Worm (Caenorhabditis elegans) whole organism, young adult: ENCODE measurements around the gene srx-116.

Experiments
- B0336.3 ChIP-seq: fragments of 200-800 bp; sonication (Bioruptor generic); IDR thresholded peaks from 2 replicates; pipeline ENCODE4 v1.3.6; 2022; ENCODE audit warnings: missing genetic modification characterization, missing compliant biosample characterization
- F33H1.4 ChIP-seq: fragments of 200-800 bp; sonication (Bioruptor generic); IDR thresholded peaks from 2 replicates; pipeline ENCODE4 v1.3.6; 2022; ENCODE audit warnings: missing genetic modification reagents, missing genetic modification characterization, missing compliant biosample characterization
- F37B4.10 ChIP-seq: fragments of 200-800 bp; sonication (Bioruptor generic); IDR thresholded peaks from 2 replicates; pipeline ENCODE4 v1.3.6; 2022; ENCODE audit warnings: missing genetic modification characterization, missing compliant biosample characterization
- K11D2.4 ChIP-seq: fragments of 200-800 bp; sonication (Bioruptor generic); IDR thresholded peaks from 2 replicates; pipeline ENCODE4 v1.3.6; 2022; ENCODE audit warnings: missing genetic modification reagents, missing genetic modification characterization, missing compliant biosample characterization
- T26A5.8 ChIP-seq: sonication (generic microtip); optimal IDR thresholded peaks from 2 replicates; lab custom pipeline; 2016; ENCODE audit warnings: missing genetic modification characterization, missing compliant biosample characterization
- ZK185.1 ChIP-seq: sonication (generic microtip); optimal IDR thresholded peaks from 2 replicates; lab custom pipeline; 2016; ENCODE audit warnings: mild to moderate bottlenecking, missing genetic modification characterization, missing compliant biosample characterization; ENCODE audit not compliant: poor library complexity, severe bottlenecking
- ama-1 ChIP-seq, 3 experiments: fragments of 150-350 bp in 1 of 3; sonication (generic microtip) in 2 of 3; optimal IDR thresholded peaks; 2 replicates each; lab custom pipeline; 2014 to 2018; ENCODE audit warnings: missing biosample characterization in 2 of 3, missing genetic modification characterization in 2 of 3, missing genetic modification reagents in 2 of 3
- bed-1 ChIP-seq: fragments of 200-800 bp; sonication (Bioruptor generic); IDR thresholded peaks from 2 replicates; pipeline ENCODE4 v1.3.6; 2022; ENCODE audit warnings: missing genetic modification reagents, missing genetic modification characterization, missing compliant biosample characterization
- bed-2 ChIP-seq: fragments of 200-800 bp; sonication (Bioruptor generic); IDR thresholded peaks from 2 replicates; pipeline ENCODE4 v1.3.6; 2022; ENCODE audit warnings: missing genetic modification reagents, missing genetic modification characterization, missing compliant biosample characterization
- ceh-27 ChIP-seq: fragments of 200-800 bp; sonication (Bioruptor generic); optimal IDR thresholded peaks from 2 replicates; lab custom pipeline; 2018; ENCODE audit warnings: mild to moderate bottlenecking, missing genetic modification characterization, moderate library complexity, missing compliant biosample characterization
- ceh-79 ChIP-seq: sonication (generic microtip); optimal IDR thresholded peaks from 2 replicates; lab custom pipeline; 2017; ENCODE audit warnings: mild to moderate bottlenecking, missing genetic modification characterization, missing compliant biosample characterization
- efl-1 ChIP-seq: fragments of 150-350 bp; optimal IDR thresholded peaks from 2 replicates; lab custom pipeline; 2014; ENCODE audit warnings: missing biosample characterization, missing genetic modification reagents, missing genetic modification characterization
- egl-44 ChIP-seq: fragments of 200-800 bp; sonication (Bioruptor generic); IDR thresholded peaks from 2 replicates; pipeline ENCODE4 v1.3.6; 2022; ENCODE audit warnings: missing genetic modification reagents, missing genetic modification characterization, missing compliant biosample characterization
- hlh-12 ChIP-seq: sonication (generic microtip); optimal IDR thresholded peaks from 2 replicates; lab custom pipeline; 2016; ENCODE audit warnings: missing genetic modification characterization, missing compliant biosample characterization
- lir-1 ChIP-seq: fragments of 200-800 bp; sonication (Bioruptor generic); conservative IDR thresholded peaks from 2 replicates; pipeline ENCODE4 v1.3.6; 2022; ENCODE audit warnings: missing genetic modification reagents, missing genetic modification characterization, missing compliant biosample characterization
- lsl-1 ChIP-seq: fragments of 200-800 bp; sonication (Bioruptor generic); optimal IDR thresholded peaks from 2 replicates; lab custom pipeline; 2018; ENCODE audit warnings: mild to moderate bottlenecking, missing genetic modification characterization, moderate library complexity, missing compliant biosample characterization
- madf-10 ChIP-seq: sonication (generic microtip); optimal IDR thresholded peaks from 2 replicates; lab custom pipeline; 2016; ENCODE audit warnings: mild to moderate bottlenecking, missing genetic modification characterization, missing compliant biosample characterization
- madf-8 ChIP-seq: fragments of 200-800 bp; sonication (Bioruptor generic); conservative IDR thresholded peaks from 2 replicates; pipeline ENCODE4 v1.3.6; 2022; ENCODE audit warnings: missing genetic modification reagents, missing genetic modification characterization, missing compliant biosample characterization
- nfya-2 ChIP-seq: fragments of 200-800 bp; sonication (Bioruptor generic); IDR thresholded peaks from 2 replicates; pipeline ENCODE4 v1.3.6; 2022; ENCODE audit warnings: missing genetic modification reagents, missing genetic modification characterization, missing compliant biosample characterization
- nhr-120 ChIP-seq: fragments of 200-800 bp; sonication (Bioruptor generic); IDR thresholded peaks from 2 replicates; pipeline ENCODE4 v1.3.6; 2022; ENCODE audit warnings: missing genetic modification characterization, missing compliant biosample characterization
- nhr-179 ChIP-seq: sonication (generic microtip); optimal IDR thresholded peaks from 2 replicates; lab custom pipeline; 2016; ENCODE audit warnings: mild to moderate bottlenecking, missing genetic modification characterization, missing compliant biosample characterization
- rec-8 ChIP-seq, 2 experiments: sonication (generic microtip); optimal IDR thresholded peaks; 2 replicates each; lab custom pipeline; 2016; ENCODE audit warnings: mild to moderate bottlenecking in 2 of 2, missing genetic modification characterization in 2 of 2, missing genetic modification reagents in 2 of 2, missing genotype in 2 of 2, missing biosample characterization in 1 of 2, missing compliant biosample characterization in 1 of 2, moderate library complexity in 1 of 2
- repo-1 ChIP-seq: sonication (generic microtip); optimal IDR thresholded peaks from 2 replicates; lab custom pipeline; 2017; ENCODE audit warnings: mild to moderate bottlenecking, missing genetic modification characterization, missing compliant biosample characterization
- rpc-1 ChIP-seq, 2 experiments: fragments of 150-350 bp in 1 of 2; sonication (generic microtip) in 1 of 2; optimal IDR thresholded peaks; 2 replicates each; lab custom pipeline; 2014 to 2018; ENCODE audit warnings: missing biosample characterization in 1 of 2, missing genetic modification characterization in 1 of 2, missing genetic modification reagents in 1 of 2, missing genotype in 1 of 2
- sdz-38 ChIP-seq: sonication (generic microtip); optimal IDR thresholded peaks from 2 replicates; lab custom pipeline; 2016; ENCODE audit warnings: missing genotype, missing genetic modification characterization, missing compliant biosample characterization
- snpc-1.3 ChIP-seq: sonication (generic microtip); optimal IDR thresholded peaks from 2 replicates; lab custom pipeline; 2017; ENCODE audit warnings: missing genetic modification characterization, mild to moderate bottlenecking, missing compliant biosample characterization, antibody characterized with exemption, moderate library complexity, missing genotype, missing genetic modification reagents; ENCODE audit not compliant: insufficient read depth
- snpc-3.4 ChIP-seq: sonication (generic microtip); optimal IDR thresholded peaks from 2 replicates; lab custom pipeline; 2017; ENCODE audit warnings: missing genetic modification characterization, mild to moderate bottlenecking, missing compliant biosample characterization, antibody characterized with exemption, moderate library complexity, missing genotype, missing genetic modification reagents
- sptf-2 ChIP-seq: fragments of 200-800 bp; sonication (Bioruptor generic); optimal IDR thresholded peaks from 2 replicates; lab custom pipeline; 2018; ENCODE audit warnings: mild to moderate bottlenecking, missing genetic modification characterization, missing compliant biosample characterization
- unc-62 ChIP-seq: fragments of 150-350 bp; optimal IDR thresholded peaks from 2 replicates; lab custom pipeline; 2014; ENCODE audit warnings: missing biosample characterization, missing genetic modification reagents, missing genetic modification characterization
- xnd-1 ChIP-seq: sonication (generic microtip); optimal IDR thresholded peaks from 2 replicates; lab custom pipeline; 2016; ENCODE audit warnings: missing genotype, missing genetic modification reagents, missing genetic modification characterization, missing compliant biosample characterization
- zim-3 ChIP-seq: sonication (generic microtip); optimal IDR thresholded peaks from 2 replicates; lab custom pipeline; 2017; ENCODE audit warnings: mild to moderate bottlenecking, missing genetic modification characterization, moderate library complexity, missing compliant biosample characterization
- ztf-18 ChIP-seq: sonication (generic microtip); optimal IDR thresholded peaks from 2 replicates; lab custom pipeline; 2016; ENCODE audit warnings: missing genotype, mild to moderate bottlenecking, missing genetic modification characterization, missing compliant biosample characterization
- ztf-25 ChIP-seq: fragments of 200-800 bp; sonication (Bioruptor generic); IDR thresholded peaks from 2 replicates; pipeline ENCODE4 v1.3.6; 2022; ENCODE audit warnings: missing genetic modification reagents, missing genetic modification characterization, missing compliant biosample characterization
- ztf-26 ChIP-seq: sonication (generic microtip); optimal IDR thresholded peaks from 2 replicates; lab custom pipeline; 2017; ENCODE audit warnings: missing genetic modification characterization, missing compliant biosample characterization

Gene srx-116

ce11 chrV:12670607-12671006 lies at the start of gene srx-116:
srx-116 (plus strand) TSS chrV:12670907.
- no peak for TF ChIP-seq B0336.3 (GFP tag; lab: Robert Waterston, UW)
- no peak for TF ChIP-seq unc-62 (GFP tag; lab: Kevin White, UChicago)
- no peak for TF ChIP-seq xnd-1 (tag; lab: Kevin White, UChicago)
- TF ChIP-seq sptf-2 (GFP tag; lab: Kevin White, UChicago): no peak
- TF ChIP-seq efl-1: no peak
- TF ChIP-seq lsl-1 (GFP tag; lab: Kevin White, UChicago): no peak
- TF ChIP-seq F33H1.4: no peak
- no peak for TF ChIP-seq ztf-25 (GFP tag; lab: Robert Waterston, UW)
- TF ChIP-seq snpc-3.4 (tag; lab: Kevin White, UChicago): no peak
- no peak for TF ChIP-seq F37B4.10 (GFP tag; lab: Robert Waterston, UW)
- TF ChIP-seq hlh-12 (tag; lab: Kevin White, UChicago): no peak
- no peak for TF ChIP-seq rec-8 (tag; optimal IDR thresholded peaks at IDR 0.05; lab: Kevin White, UChicago)
- no peak for TF ChIP-seq ama-1 (optimal IDR thresholded peaks at IDR 0.05; lab: Kevin White, UChicago)
- TF ChIP-seq ama-1 (GFP tag; optimal IDR thresholded peaks at IDR 0.05; lab: Kevin White, UChicago): no peak
- no peak for TF ChIP-seq ztf-26 (tag; lab: Kevin White, UChicago)
- TF ChIP-seq ceh-79: no peak
- TF ChIP-seq egl-44 (GFP tag; lab: Robert Waterston, UW): no peak
- TF ChIP-seq nhr-179 (tag; lab: Kevin White, UChicago): no peak
- no peak for TF ChIP-seq sdz-38 (tag; lab: Kevin White, UChicago)

- TF ChIP-seq ceh-27 (GFP tag; lab: Kevin White, UChicago) (peak; percentile 8), repo-1 (tag; lab: Kevin White, UChicago) (no peak)
- TF ChIP-seq, all 124 proteins: peak for 1
These were observed 46.3 kb upstream of the srx-116 start, which contains the start of gene F56H9.9 for ce11 chrV:12624371-12624770. F56H9.9 (minus strand) TSS chrV:12624471.

ce11 chrV:12629743-12630142 lies 41.0 kb upstream of the srx-116 start, which contains the start of gene F56H9.6:
F56H9.6 (minus strand) TSS chrV:12629843.
- TF ChIP-seq nhr-120 (0 out of 2 replicates have a peak, but pooled peaks have one; percentile 12), madf-10 (tag; lab: Kevin White, UChicago) (no peak)

ce11 chrV:12632048-12632447 lies 38.7 kb upstream of the srx-116 start, which contains the start of gene srx-113:
srx-113 (minus strand) TSS chrV:12632148.
- TF ChIP-seq snpc-3.4 (tag; lab: Kevin White, UChicago) (no peak), nfya-2 (GFP tag; lab: Robert Waterston, UW) (no peak), zim-3 (tag; lab: Kevin White, UChicago) (no peak), ztf-18 (tag; lab: Kevin White, UChicago) (no peak), bed-2 (GFP tag; lab: Robert Waterston, UW) (no peak), T26A5.8 (tag; lab: Kevin White, UChicago) (no peak)

ce11 chrV:12633046-12633445 lies 37.7 kb upstream of the srx-116 start:
- TF ChIP-seq madf-8 (GFP tag; lab: Robert Waterston, UW): no peak
- 0 out of 2 replicates have a peak, but pooled peaks have one; percentile 16 for TF ChIP-seq bed-1
- no peak for TF ChIP-seq ZK185.1 (tag; lab: Kevin White, UChicago)
- no peak for TF ChIP-seq unc-62 (GFP tag; lab: Kevin White, UChicago)
- TF ChIP-seq lir-1 (GFP tag; lab: Robert Waterston, UW): no peak
- no peak for TF ChIP-seq snpc-1.3 (tag; lab: Kevin White, UChicago)
- no peak for TF ChIP-seq K11D2.4 (GFP tag; lab: Robert Waterston, UW)
- no peak for TF ChIP-seq rpc-1 (optimal IDR thresholded peaks at IDR 0.05; lab: Kevin White, UChicago)
- no peak for TF ChIP-seq rpc-1 (tag; optimal IDR thresholded peaks at IDR 0.05; lab: Kevin White, UChicago)
